Worm (Caenorhabditis elegans): ENCODE measurements around the gene oac-56.
A peak's percentile ranks its signal among the peaks of the same experiment; 100 is the strongest.
"Not testable (repeated sequence)": the region's sequence is repeated elsewhere in the genome, so short reads cannot be mapped to it uniquely, and the experiment has no call there.

Gene oac-56

ce11 chrIV:14377267-14377814 is 26.8 kb upstream of the oac-56 start:
- TF ChIP-seq dmd-4 (tag; optimal IDR thresholded peaks at IDR 0.05; ENCODE audit: borderline replicate concordance) (no peak), C08G9.2 (tag; optimal IDR thresholded peaks at IDR 0.05) (no peak), madf-2 (tag; optimal IDR thresholded peaks at IDR 0.05) (no peak), tbx-7 (tag; optimal IDR thresholded peaks at IDR 0.05) (no peak), ceh-18 (tag; optimal IDR thresholded peaks at IDR 0.05) (no peak), nfya-1 (tag; optimal IDR thresholded peaks at IDR 0.05) (no peak), mec-3 (tag; optimal IDR thresholded peaks at IDR 0.05; ENCODE audit: borderline replicate concordance) (no peak), che-1 (tag; optimal IDR thresholded peaks at IDR 0.05) (no peak), rnt-1 (tag; optimal IDR thresholded peaks at IDR 0.05) (no peak), sox-4 (tag; optimal IDR thresholded peaks at IDR 0.05) (no peak), pros-1 (tag; optimal IDR thresholded peaks at IDR 0.05) (no peak), gmeb-2 (tag; optimal IDR thresholded peaks at IDR 0.05) (no peak)

ce11 chrIV:14373814-14374213 is 23.3 kb upstream of the oac-56 start, which contains the start of gene Y67A10A.7:
Y67A10A.7 (plus strand) TSS chrIV:14374114.
- TF ChIP-seq nfya-1, ttx-3, ahr-1 (tag; optimal IDR thresholded peaks at IDR 0.05): not testable (repeated sequence)

- TF ChIP-seq unc-55 (GFP tag; optimal IDR thresholded peaks at IDR 0.05) = peak; percentile 24
- TF ChIP-seq ceh-31 (tag; optimal IDR thresholded peaks at IDR 0.05) = peak; percentile 82
- peak; percentile 59 for TF ChIP-seq fkh-10 (GFP tag; optimal IDR thresholded peaks at IDR 0.05)
- TF ChIP-seq unc-42 (tag; optimal IDR thresholded peaks at IDR 0.05) = peak; percentile 85
- TF ChIP-seq rnt-1 (tag; optimal IDR thresholded peaks at IDR 0.05) = no peak
- no peak for TF ChIP-seq hlh-13 (GFP tag; optimal IDR thresholded peaks at IDR 0.05)
- peak; percentile 77 for TF ChIP-seq nfya-1 (tag; optimal IDR thresholded peaks at IDR 0.05)
- TF ChIP-seq tbx-2 (tag; optimal IDR thresholded peaks at IDR 0.05) = peak; percentile 59
- TF ChIP-seq che-1 (tag; optimal IDR thresholded peaks at IDR 0.05) = peak; percentile 3
- TF ChIP-seq nhr-232 (tag; optimal IDR thresholded peaks at IDR 0.05) = no peak
- TF ChIP-seq hlh-30 (tag; optimal IDR thresholded peaks at IDR 0.05; ENCODE audit: insufficient read depth) = no peak
- no peak for TF ChIP-seq sox-2 (GFP tag; IDR thresholded peaks at IDR 0.05)
- peak; percentile 66 for TF ChIP-seq ceh-14 (tag; optimal IDR thresholded peaks at IDR 0.05)
- peak; percentile 26 for TF ChIP-seq sdc-2 (tag; optimal IDR thresholded peaks at IDR 0.05)
- TF ChIP-seq ceh-19 (GFP tag; optimal IDR thresholded peaks at IDR 0.05) = peak; percentile 75
- no peak for TF ChIP-seq dve-1 (tag; optimal IDR thresholded peaks at IDR 0.05)
- no peak for TF ChIP-seq F13H6.1 (tag; optimal IDR thresholded peaks at IDR 0.05)
- peak; percentile 41 for TF ChIP-seq ceh-34 (tag; optimal IDR thresholded peaks at IDR 0.05)
- TF ChIP-seq ceh-18 (tag; optimal IDR thresholded peaks at IDR 0.05) = peak; percentile 46
- TF ChIP-seq C08G9.2 (tag; optimal IDR thresholded peaks at IDR 0.05) = peak; percentile 31
- TF ChIP-seq ceh-48 (tag; optimal IDR thresholded peaks at IDR 0.05) = peak; percentile 72
- no peak for TF ChIP-seq ceh-6 (GFP tag; optimal IDR thresholded peaks at IDR 0.05)
- TF ChIP-seq eyg-1 (tag; optimal IDR thresholded peaks at IDR 0.05) = no peak
- peak; percentile 44 for TF ChIP-seq syd-9 (tag; optimal IDR thresholded peaks at IDR 0.05)
- no peak for TF ChIP-seq pha-2 (tag; optimal IDR thresholded peaks at IDR 0.05)
- peak; percentile 20 for TF ChIP-seq pag-3 (tag; optimal IDR thresholded peaks at IDR 0.05; ENCODE audit: borderline replicate concordance)
- no peak for TF ChIP-seq ama-1 (optimal IDR thresholded peaks at IDR 0.05)
- no peak for TF ChIP-seq ceh-24 (tag; optimal IDR thresholded peaks at IDR 0.05)
Measured at ce11 chrIV:14371639-14372038, 21.1 kb upstream of the oac-56 start.

DNA sequence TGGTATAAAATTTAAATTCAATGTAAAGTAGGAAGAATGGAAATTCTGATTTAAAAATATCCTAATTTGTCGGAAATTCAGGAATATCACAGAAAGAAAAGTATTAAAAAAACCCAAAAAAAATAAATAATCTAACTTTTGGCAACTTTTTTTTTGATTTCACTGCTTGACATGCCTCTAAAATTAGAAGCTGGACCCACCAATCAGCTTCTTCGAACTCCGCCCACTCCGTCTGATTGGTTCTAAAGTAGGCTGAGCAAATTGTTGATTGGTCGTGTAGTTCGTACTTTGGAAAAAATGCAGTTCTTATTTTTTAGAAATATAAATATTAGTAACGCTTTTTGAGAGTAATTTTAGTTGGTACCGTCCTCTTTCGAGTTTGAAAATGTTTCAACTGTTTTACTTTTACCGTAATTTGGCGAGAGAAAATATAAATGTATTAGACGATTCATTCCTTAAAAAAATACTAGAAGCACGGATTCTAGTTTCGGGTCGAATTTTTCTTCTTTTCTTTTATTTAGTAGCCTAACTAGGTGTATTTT is 15.4 kb upstream of the oac-56 start:
- TF ChIP-seq fkh-10 (GFP tag; optimal IDR thresholded peaks at IDR 0.05) = no peak
- peak; percentile 94 for TF ChIP-seq nfya-1 (tag; optimal IDR thresholded peaks at IDR 0.05)
- no peak for TF ChIP-seq nhr-11 (tag; optimal IDR thresholded peaks at IDR 0.05)
- no peak for TF ChIP-seq ztf-16 (tag; optimal IDR thresholded peaks at IDR 0.05)
- no peak for TF ChIP-seq hlh-13 (GFP tag; optimal IDR thresholded peaks at IDR 0.05)
- no peak for TF ChIP-seq ceh-19 (GFP tag; optimal IDR thresholded peaks at IDR 0.05)
- no peak for TF ChIP-seq ceh-6 (GFP tag; optimal IDR thresholded peaks at IDR 0.05)
- TF ChIP-seq nhr-232 (tag; optimal IDR thresholded peaks at IDR 0.05) = no peak

Data from whole organism, late embryonic.